Worm (Caenorhabditis elegans) whole organism, young adult: ENCODE data around the gene Y62H9A.8.

Source experiments
- B0019.2 ChIP-seq: fragments of 200-800 bp; sonication (Bioruptor generic); conservative IDR thresholded peaks from 2 replicates; pipeline ENCODE4 v1.3.6; 2022; ENCODE audit warnings: missing genetic modification reagents, missing genetic modification characterization, missing compliant biosample characterization
- B0035.1 ChIP-seq: sonication (generic microtip); optimal IDR thresholded peaks from 2 replicates; lab custom pipeline; 2016; ENCODE audit warnings: missing genetic modification characterization, mild to moderate bottlenecking, missing compliant biosample characterization, missing genotype, missing genetic modification reagents
- C17E4.6 ChIP-seq: fragments of 200-800 bp; sonication (Bioruptor generic); IDR thresholded peaks from 2 replicates; pipeline ENCODE4 v1.3.6; 2022; ENCODE audit warnings: missing genetic modification reagents, missing genetic modification characterization, missing compliant biosample characterization
- F10E7.11 ChIP-seq: sonication (generic microtip); optimal IDR thresholded peaks from 2 replicates; lab custom pipeline; 2017; ENCODE audit warnings: mild to moderate bottlenecking, missing genetic modification characterization, moderate library complexity, missing compliant biosample characterization
- F23B12.7 ChIP-seq: sonication (generic microtip); optimal IDR thresholded peaks from 2 replicates; lab custom pipeline; 2017; ENCODE audit warnings: missing genetic modification characterization, mild to moderate bottlenecking, missing compliant biosample characterization, antibody characterized with exemption, moderate library complexity; ENCODE audit not compliant: insufficient read depth
- F33H1.4 ChIP-seq: fragments of 200-800 bp; sonication (Bioruptor generic); IDR thresholded peaks from 2 replicates; pipeline ENCODE4 v1.3.6; 2022; ENCODE audit warnings: missing genetic modification reagents, missing genetic modification characterization, missing compliant biosample characterization
- F52B5.7 ChIP-seq: sonication (generic microtip); optimal IDR thresholded peaks from 2 replicates; lab custom pipeline; 2016; ENCODE audit warnings: mild to moderate bottlenecking, missing genetic modification characterization, missing compliant biosample characterization
- T26A5.8 ChIP-seq: sonication (generic microtip); optimal IDR thresholded peaks from 2 replicates; lab custom pipeline; 2016; ENCODE audit warnings: missing genetic modification characterization, missing compliant biosample characterization
- Y56A3A.18 ChIP-seq: fragments of 200-800 bp; sonication (Bioruptor generic); IDR thresholded peaks from 2 replicates; pipeline ENCODE4 v1.3.6; 2022; ENCODE audit warnings: missing genetic modification reagents, missing genetic modification characterization, missing compliant biosample characterization
- Y67H2A.10 ChIP-seq: fragments of 200-800 bp; sonication (Bioruptor generic); conservative IDR thresholded peaks from 2 replicates; pipeline ENCODE4 v1.3.6; 2022; ENCODE audit warnings: missing genetic modification reagents, missing genetic modification characterization, missing compliant biosample characterization
- Y95B8A.8 ChIP-seq: fragments of 200-800 bp; sonication (Bioruptor generic); IDR thresholded peaks from 2 replicates; pipeline ENCODE4 v1.3.6; 2022; ENCODE audit warnings: missing genetic modification reagents, missing genetic modification characterization, missing compliant biosample characterization
- akir-1 ChIP-seq: fragments of 200-800 bp; sonication (Bioruptor generic); optimal IDR thresholded peaks from 2 replicates; lab custom pipeline; 2018; ENCODE audit warnings: mild to moderate bottlenecking, missing genetic modification characterization, moderate library complexity, missing compliant biosample characterization
- ama-1 ChIP-seq, 3 experiments: fragments of 150-350 bp in 1 of 3; sonication (generic microtip) in 2 of 3; optimal IDR thresholded peaks; 2 replicates each; lab custom pipeline; 2014 to 2018; ENCODE audit warnings: missing biosample characterization in 2 of 3, missing genetic modification characterization in 2 of 3, missing genetic modification reagents in 2 of 3
- aptf-2 ChIP-seq: fragments of 200-800 bp; sonication (Bioruptor generic); conservative IDR thresholded peaks from 2 replicates; pipeline ENCODE4 v1.3.6; 2022; ENCODE audit warnings: missing genetic modification reagents, missing genetic modification characterization, missing compliant biosample characterization
- atf-7 ChIP-seq: sonication (generic microtip); optimal IDR thresholded peaks from 2 replicates; lab custom pipeline; 2017; ENCODE audit warnings: mild to moderate bottlenecking, missing genetic modification characterization, missing compliant biosample characterization
- attf-5 ChIP-seq: fragments of 200-800 bp; sonication (Bioruptor generic); optimal IDR thresholded peaks from 2 replicates; lab custom pipeline; 2018; ENCODE audit warnings: mild to moderate bottlenecking, missing genetic modification characterization, missing compliant biosample characterization
- ceh-58 ChIP-seq: fragments of 200-800 bp; sonication (Bioruptor generic); IDR thresholded peaks from 2 replicates; pipeline ENCODE4 v1.3.6; 2022; ENCODE audit warnings: missing genetic modification characterization, missing compliant biosample characterization
- ceh-79 ChIP-seq: sonication (generic microtip); optimal IDR thresholded peaks from 2 replicates; lab custom pipeline; 2017; ENCODE audit warnings: mild to moderate bottlenecking, missing genetic modification characterization, missing compliant biosample characterization
- dox-1 ChIP-seq: fragments of 200-800 bp; sonication (Bioruptor generic); IDR thresholded peaks from 2 replicates; pipeline ENCODE4 v1.3.6; 2022; ENCODE audit warnings: missing genetic modification reagents, missing genetic modification characterization, missing compliant biosample characterization
- egl-44 ChIP-seq: fragments of 200-800 bp; sonication (Bioruptor generic); IDR thresholded peaks from 2 replicates; pipeline ENCODE4 v1.3.6; 2022; ENCODE audit warnings: missing genetic modification reagents, missing genetic modification characterization, missing compliant biosample characterization
- egrh-3 ChIP-seq: fragments of 200-800 bp; sonication (Bioruptor generic); IDR thresholded peaks from 2 replicates; pipeline ENCODE4 v1.3.6; 2022; ENCODE audit warnings: missing genetic modification reagents, missing genetic modification characterization, missing compliant biosample characterization
- ekl-4 ChIP-seq: fragments of 200-800 bp; sonication (Bioruptor generic); IDR thresholded peaks from 2 replicates; pipeline ENCODE4 v1.3.6; 2022; ENCODE audit warnings: missing genetic modification reagents, missing genetic modification characterization, missing compliant biosample characterization
- ets-4 ChIP-seq: fragments of 200-800 bp; sonication (Bioruptor generic); optimal IDR thresholded peaks from 2 replicates; lab custom pipeline; 2018; ENCODE audit warnings: mild to moderate bottlenecking, missing genetic modification characterization, missing compliant biosample characterization
- him-1 ChIP-seq: sonication (generic microtip); optimal IDR thresholded peaks from 2 replicates; lab custom pipeline; 2016; ENCODE audit warnings: missing genotype, missing genetic modification reagents, missing genetic modification characterization, missing compliant biosample characterization
- hlh-26 ChIP-seq: fragments of 200-800 bp; sonication (Bioruptor generic); conservative IDR thresholded peaks from 2 replicates; pipeline ENCODE4 v1.3.6; 2022; ENCODE audit warnings: missing genetic modification reagents, missing genetic modification characterization, missing compliant biosample characterization
- lin-26 ChIP-seq: fragments of 200-800 bp; sonication (Bioruptor generic); IDR thresholded peaks from 2 replicates; pipeline ENCODE4 v1.3.6; 2022; ENCODE audit warnings: missing genetic modification reagents, missing genetic modification characterization, missing compliant biosample characterization
- lin-40 ChIP-seq: sonication (generic microtip); optimal IDR thresholded peaks from 2 replicates; lab custom pipeline; 2016; ENCODE audit warnings: missing genetic modification characterization, mild to moderate bottlenecking, missing compliant biosample characterization, missing genotype, missing genetic modification reagents
- lir-1 ChIP-seq: fragments of 200-800 bp; sonication (Bioruptor generic); conservative IDR thresholded peaks from 2 replicates; pipeline ENCODE4 v1.3.6; 2022; ENCODE audit warnings: missing genetic modification reagents, missing genetic modification characterization, missing compliant biosample characterization
- lsl-1 ChIP-seq: fragments of 200-800 bp; sonication (Bioruptor generic); optimal IDR thresholded peaks from 2 replicates; lab custom pipeline; 2018; ENCODE audit warnings: mild to moderate bottlenecking, missing genetic modification characterization, moderate library complexity, missing compliant biosample characterization
- lsy-27 ChIP-seq: sonication (generic microtip); optimal IDR thresholded peaks from 2 replicates; lab custom pipeline; 2017; ENCODE audit warnings: missing genetic modification characterization, mild to moderate bottlenecking, missing compliant biosample characterization, antibody characterized with exemption, missing genotype, borderline replicate concordance; ENCODE audit not compliant: insufficient read depth
- mel-28 ChIP-seq: sonication (generic microtip); optimal IDR thresholded peaks from 2 replicates; lab custom pipeline; 2016; ENCODE audit warnings: borderline replicate concordance, mild to moderate bottlenecking, missing genetic modification characterization, missing compliant biosample characterization
- nhr-80 ChIP-seq: sonication (generic microtip); optimal IDR thresholded peaks from 2 replicates; lab custom pipeline; 2016; ENCODE audit warnings: missing genetic modification characterization, missing compliant biosample characterization
- pha-4 ChIP-seq: fragments of 150-350 bp; sonication (generic microtip); optimal IDR thresholded peaks from 2 replicates; lab custom pipeline; 2014; ENCODE audit warnings: missing biosample characterization, missing genetic modification reagents, missing genetic modification characterization
- somi-1 ChIP-seq: fragments of 200-800 bp; sonication (Bioruptor generic); optimal IDR thresholded peaks from 2 replicates; lab custom pipeline; 2018; ENCODE audit warnings: mild to moderate bottlenecking, missing genetic modification characterization, missing compliant biosample characterization
- unc-130 ChIP-seq: sonication (generic microtip); optimal IDR thresholded peaks from 2 replicates; lab custom pipeline; 2016; ENCODE audit warnings: missing genetic modification reagents, missing genetic modification characterization, missing compliant biosample characterization
- ztf-18 ChIP-seq: sonication (generic microtip); optimal IDR thresholded peaks from 2 replicates; lab custom pipeline; 2016; ENCODE audit warnings: missing genotype, mild to moderate bottlenecking, missing genetic modification characterization, missing compliant biosample characterization
- ztf-22 ChIP-seq: fragments of 200-800 bp; sonication (Bioruptor generic); optimal IDR thresholded peaks from 2 replicates; lab custom pipeline; 2018; ENCODE audit warnings: mild to moderate bottlenecking, missing genetic modification characterization, moderate library complexity, missing compliant biosample characterization
- ztf-25 ChIP-seq: fragments of 200-800 bp; sonication (Bioruptor generic); IDR thresholded peaks from 2 replicates; pipeline ENCODE4 v1.3.6; 2022; ENCODE audit warnings: missing genetic modification reagents, missing genetic modification characterization, missing compliant biosample characterization
- ztf-28 ChIP-seq: fragments of 200-800 bp; sonication (Bioruptor generic); IDR thresholded peaks from 2 replicates; pipeline ENCODE4 v1.3.6; 2022; ENCODE audit warnings: missing genetic modification reagents, missing genetic modification characterization, missing compliant biosample characterization
- ztf-3 ChIP-seq: fragments of 200-800 bp; sonication (Bioruptor generic); optimal IDR thresholded peaks from 2 replicates; lab custom pipeline; 2018; ENCODE audit warnings: mild to moderate bottlenecking, missing genetic modification characterization, missing compliant biosample characterization
- ztf-6 ChIP-seq: fragments of 200-800 bp; sonication (Bioruptor generic); IDR thresholded peaks from 2 replicates; pipeline ENCODE4 v1.3.6; 2022; ENCODE audit warnings: missing genetic modification reagents, missing genetic modification characterization, missing compliant biosample characterization

Gene Y62H9A.8

DNA sequence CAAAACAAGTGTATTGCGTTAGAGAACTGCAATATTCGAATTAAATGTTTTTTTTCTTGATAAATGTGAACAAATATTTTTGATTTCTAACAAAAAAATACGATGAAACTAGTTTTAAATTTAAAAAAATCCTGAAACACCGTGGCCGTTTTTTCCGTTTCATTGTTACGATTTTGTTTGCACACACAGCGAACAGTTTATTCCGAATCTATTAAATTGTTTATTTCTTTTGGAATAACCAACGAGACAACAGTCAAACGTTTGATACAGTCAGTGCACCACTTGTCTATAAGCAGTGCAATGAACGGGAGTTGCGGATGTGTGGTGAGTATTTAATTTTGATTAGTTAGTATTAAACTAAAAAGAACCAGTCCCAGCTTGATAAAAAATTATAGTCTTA lies 24.5 kb upstream of the Y62H9A.8 start, which contains the start of gene Y62H9A.13:
Gene Y62H9A.13, plus strand, starts transcription at position 301 of the 400 bp plus-strand sequence.
- TF ChIP-seq lsl-1 (GFP tag; lab: Kevin White, UChicago) (no peak), pha-4 (tag; lab: Kevin White, UChicago) (no peak), atf-7 (no peak), T26A5.8 (no peak), hlh-26 (GFP tag; lab: Robert Waterston, UW) (no peak), aptf-2 (no peak), ztf-6 (GFP tag; lab: Robert Waterston, UW) (no peak)

DNA sequence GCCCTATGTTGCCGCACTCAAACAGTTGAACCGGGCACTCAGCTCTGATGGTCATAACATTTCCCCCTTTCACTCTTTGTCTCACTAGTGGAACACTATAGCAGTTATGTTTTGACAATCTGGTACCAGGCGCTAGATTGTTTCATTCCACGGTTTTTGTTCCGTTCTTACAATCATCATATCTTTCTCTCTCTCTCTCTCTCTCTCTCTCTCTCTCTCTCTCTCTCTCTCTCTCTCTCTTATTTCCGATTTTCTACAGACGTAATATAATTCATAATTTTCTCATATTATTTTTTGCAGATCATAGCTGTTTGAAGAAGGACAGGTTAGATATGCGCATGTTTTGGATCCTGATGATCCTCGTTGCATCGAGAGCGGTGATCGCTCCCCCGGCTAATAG lies 21.6 kb upstream of the Y62H9A.8 start, which contains the start of gene Y62H9A.12:
Gene Y62H9A.12, plus strand, starts transcription at position 301 of the 400 bp plus-strand sequence.
- TF ChIP-seq egrh-3 = no peak
- TF ChIP-seq dox-1 = no peak
- no peak for TF ChIP-seq ztf-28 (GFP tag; lab: Robert Waterston, UW)
- no peak for TF ChIP-seq lin-26
- no peak for TF ChIP-seq egl-44 (GFP tag; lab: Robert Waterston, UW)
- TF ChIP-seq Y95B8A.8 (GFP tag; lab: Robert Waterston, UW) = no peak
- no peak for TF ChIP-seq Y56A3A.18 (GFP tag; lab: Robert Waterston, UW)
- TF ChIP-seq ceh-79 = no peak
- no peak for TF ChIP-seq him-1 (tag; lab: Kevin White, UChicago)
- TF ChIP-seq ekl-4 = no peak
- no peak for TF ChIP-seq unc-130 (GFP tag; lab: Kevin White, UChicago)
- TF ChIP-seq B0019.2 (GFP tag; lab: Robert Waterston, UW) = no peak
- TF ChIP-seq, all 124 proteins: peak for 0

DNA sequence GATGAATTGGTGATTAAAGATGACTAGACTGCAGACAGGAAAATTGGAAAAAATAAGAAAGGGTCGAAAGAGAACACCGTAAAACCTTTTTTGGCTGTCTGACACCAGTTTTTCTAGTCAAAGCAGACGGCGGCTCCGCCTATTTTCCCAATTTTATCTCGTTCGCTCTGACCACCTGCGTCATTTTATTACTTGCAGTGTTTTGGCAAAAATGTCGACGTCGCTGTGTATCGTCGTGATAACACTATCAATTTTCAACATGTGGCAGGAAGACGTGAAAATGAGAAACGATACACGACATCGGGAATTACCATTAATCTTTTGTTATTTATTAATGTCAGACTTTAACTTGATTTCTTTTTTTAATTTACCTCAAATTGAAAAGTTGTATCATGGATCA lies 17.8 kb upstream of the Y62H9A.8 start, which contains the start of gene Y62H9A.15:
Gene Y62H9A.15, minus strand, starts transcription at position 100 of the 400 bp plus-strand sequence.
- TF ChIP-seq nhr-80 (tag; lab: Kevin White, UChicago) (peak; percentile 15), lsy-27 (no peak)

DNA sequence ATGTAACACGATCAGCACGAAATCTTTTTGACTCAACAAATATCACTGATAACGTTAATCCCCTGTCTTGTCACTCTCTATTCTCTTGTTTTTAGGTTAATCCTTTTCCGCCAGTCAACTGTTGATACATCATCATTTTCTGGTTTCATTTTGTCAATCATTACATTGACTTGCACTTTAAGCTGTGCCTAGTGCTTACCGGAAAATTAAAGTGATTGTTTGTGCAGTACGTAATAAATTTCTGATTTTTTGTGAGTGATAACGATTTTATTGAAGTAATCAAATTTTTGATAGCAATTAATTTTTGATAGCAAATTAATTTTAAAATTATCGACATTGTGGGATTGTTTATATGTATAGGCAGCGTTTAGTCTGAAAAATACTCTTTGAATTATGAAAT lies 16.9 kb upstream of the Y62H9A.8 start:
- peak; percentile 35 for TF ChIP-seq ets-4
- TF ChIP-seq somi-1 (GFP tag; lab: Kevin White, UChicago) = no peak
- peak; percentile 66 for TF ChIP-seq nhr-80 (tag; lab: Kevin White, UChicago)
- no peak for TF ChIP-seq ztf-18
- no peak for TF ChIP-seq Y95B8A.8 (GFP tag; lab: Robert Waterston, UW)
- no peak for TF ChIP-seq Y67H2A.10 (GFP tag; lab: Robert Waterston, UW)

DNA sequence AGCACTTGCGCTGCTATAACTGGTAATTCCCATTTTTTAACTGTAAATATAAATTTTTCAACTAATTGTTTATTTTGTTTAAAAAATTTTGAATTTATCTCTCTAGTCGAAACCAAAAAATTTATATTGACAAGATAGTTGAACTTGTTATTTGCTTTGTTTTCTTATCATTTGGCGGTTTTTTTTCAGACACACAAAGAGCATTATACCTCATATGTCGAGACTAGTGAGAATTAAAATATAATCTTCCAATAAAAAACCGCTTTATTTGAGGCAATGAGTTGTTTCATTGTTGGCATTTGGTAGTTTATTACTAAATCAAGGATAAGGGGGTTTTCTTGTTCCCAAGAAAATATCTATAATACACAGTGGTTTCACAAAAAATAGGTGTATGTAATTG lies 16.0 kb upstream of the Y62H9A.8 start:
- no peak for TF ChIP-seq ztf-3 (GFP tag; lab: Kevin White, UChicago)
- no peak for TF ChIP-seq C17E4.6 (GFP tag; lab: Robert Waterston, UW)
- no peak for TF ChIP-seq lin-40 (tag; lab: Kevin White, UChicago)
- TF ChIP-seq ceh-58 (GFP tag; lab: Robert Waterston, UW) = no peak
- no peak for TF ChIP-seq F10E7.11
- no peak for TF ChIP-seq ama-1 (optimal IDR thresholded peaks at IDR 0.05; lab: Kevin White, UChicago)
- no peak for TF ChIP-seq ama-1 (GFP tag; optimal IDR thresholded peaks at IDR 0.05; lab: Kevin White, UChicago)
- no peak for TF ChIP-seq ztf-25
- no peak for TF ChIP-seq him-1 (tag; lab: Kevin White, UChicago)
- TF ChIP-seq lir-1 (GFP tag; lab: Robert Waterston, UW) = no peak
- no peak for TF ChIP-seq F33H1.4
- no peak for TF ChIP-seq attf-5 (GFP tag; lab: Kevin White, UChicago)
- TF ChIP-seq B0035.1 = no peak
- TF ChIP-seq somi-1 (GFP tag; lab: Kevin White, UChicago) = no peak
- TF ChIP-seq F52B5.7 (tag; lab: Kevin White, UChicago) = no peak
- TF ChIP-seq F23B12.7 (tag; lab: Kevin White, UChicago) = no peak
- TF ChIP-seq akir-1 (GFP tag; lab: Kevin White, UChicago) = no peak
- no peak for TF ChIP-seq mel-28 (tag; lab: Kevin White, UChicago)
- no peak for TF ChIP-seq ztf-22
